Worm (Caenorhabditis elegans): Measurements from ENCODE around the gene K11D12.12.

The K11D12.12 gene

DNA sequence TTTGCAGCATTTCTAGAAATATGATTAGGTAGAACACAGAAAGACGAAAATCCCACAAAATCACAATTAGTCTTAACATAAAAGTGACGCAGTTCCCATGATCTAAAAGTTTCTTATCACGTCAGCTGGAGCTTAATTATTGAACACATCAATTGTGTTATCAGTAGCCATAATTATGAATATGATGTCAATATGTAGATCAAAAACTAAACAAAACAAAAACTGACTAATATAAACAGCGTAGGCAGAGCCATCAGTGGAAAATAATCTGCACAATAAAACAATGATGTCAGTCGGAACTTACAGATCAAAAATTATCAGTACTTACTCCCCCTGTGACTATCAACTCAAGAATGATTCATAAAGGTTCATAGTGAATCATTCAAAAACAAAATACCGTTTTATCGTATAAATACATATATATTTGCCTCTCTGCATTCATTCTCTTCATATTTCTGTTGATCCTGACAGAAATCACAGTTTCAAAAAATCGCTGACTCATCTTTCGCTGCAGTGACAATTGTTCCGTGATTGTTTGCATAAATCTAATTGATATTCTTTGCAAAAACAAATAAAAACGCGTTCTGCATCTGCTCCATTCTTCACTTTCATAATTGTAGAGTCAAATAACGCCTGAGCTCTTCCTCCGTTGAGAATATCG lies 39.7 kb upstream of the K11D12.12 start, which contains the start of gene srr-6 (continued):
- TF ChIP-seq hif-1 (tag; optimal IDR thresholded peaks at IDR 0.05) = peak in 1 of 2 experiments; percentile 15
- TF ChIP-seq madf-9 (GFP tag; conservative IDR thresholded peaks at IDR 0.05) = no peak
- TF ChIP-seq nhr-11 (tag; optimal IDR thresholded peaks at IDR 0.05) = no peak
- no peak for TF ChIP-seq dmd-9 (GFP tag; IDR thresholded peaks at IDR 0.05)
- peak in 1 of 2 experiments; percentile 42 for TF ChIP-seq mdl-1 (tag; optimal IDR thresholded peaks at IDR 0.05)

DNA sequence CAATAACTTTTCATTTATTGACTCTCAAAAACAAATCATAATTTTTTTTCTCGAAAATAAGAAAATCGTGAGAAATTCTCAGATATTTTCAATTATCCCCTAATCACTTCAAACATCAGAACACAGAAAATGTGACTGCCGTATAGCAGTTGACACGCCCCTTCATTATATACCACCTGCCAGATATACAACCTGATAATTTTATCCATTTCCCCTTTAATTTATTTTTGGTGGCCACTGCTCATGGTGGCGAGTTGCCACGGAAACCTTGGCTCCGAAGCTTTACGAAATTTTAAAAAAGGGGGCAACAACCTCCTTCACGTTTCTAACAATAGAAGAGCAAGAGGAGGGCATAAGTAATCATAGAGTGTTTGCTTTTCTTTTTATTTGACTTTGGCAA lies 35.3 kb upstream of the K11D12.12 start:
- TF ChIP-seq aha-1 (tag) (peak; percentile 58), tra-1 (GFP tag; IDR thresholded peaks at IDR 0.05) (no peak), unc-39 (tag; optimal IDR thresholded peaks at IDR 0.05) (no peak), unc-62 (GFP tag; optimal IDR thresholded peaks at IDR 0.05 in 1 of 2) (peak in 1 of 2 experiments; percentile 33), unc-62 (tag; optimal IDR thresholded peaks at IDR 0.05) (no peak), nhr-11 (tag; optimal IDR thresholded peaks at IDR 0.05) (peak; percentile 43), Y48G9A.11 (GFP tag; IDR thresholded peaks at IDR 0.05) (no peak)

DNA sequence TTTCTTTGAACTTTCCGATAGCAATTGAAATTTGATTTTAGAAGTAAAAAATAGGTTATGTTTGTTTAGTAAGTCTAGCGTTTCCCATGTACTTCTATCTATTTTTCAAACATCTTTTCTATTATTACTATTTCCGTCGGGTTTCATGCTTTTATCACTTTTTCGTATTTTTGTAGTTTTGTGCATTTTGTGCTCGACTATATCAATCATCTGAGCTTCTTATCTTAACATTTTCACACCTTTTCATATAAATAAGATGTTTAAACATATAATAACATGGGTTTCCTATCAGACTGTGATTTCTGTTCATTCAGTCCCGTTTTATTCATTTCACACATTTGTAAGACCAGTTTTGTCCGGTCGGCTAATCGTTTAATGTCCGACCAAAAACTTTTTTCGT lies 34.0 kb upstream of the K11D12.12 start:
- TF ChIP-seq dmd-6 (GFP tag; IDR thresholded peaks at IDR 0.05) = peak; percentile 62
- TF ChIP-seq php-3 (GFP tag; IDR thresholded peaks at IDR 0.05) = peak; percentile 91
- peak; percentile 73 for TF ChIP-seq nhr-102 (tag; optimal IDR thresholded peaks at IDR 0.05)
- no peak for TF ChIP-seq lir-3 (tag; optimal IDR thresholded peaks at IDR 0.05)
- no peak for TF ChIP-seq saeg-2 (GFP tag; IDR thresholded peaks at IDR 0.05)
- no peak for TF ChIP-seq zfp-2 (tag; optimal IDR thresholded peaks at IDR 0.05)
- no peak for TF ChIP-seq daf-16 (GFP tag; optimal IDR thresholded peaks at IDR 0.05)
- peak; percentile 73 for TF ChIP-seq daf-16 (tag; optimal IDR thresholded peaks at IDR 0.05)
- TF ChIP-seq lin-1 (GFP tag; IDR thresholded peaks at IDR 0.05) = peak; percentile 44; the same call in 1 of the 2 replicates
- TF ChIP-seq mdl-1 (tag; optimal IDR thresholded peaks at IDR 0.05) = no peak
- TF ChIP-seq unc-62 (GFP tag; optimal IDR thresholded peaks at IDR 0.05 in 1 of 2) = peak in 1 of 2 experiments; percentile 77
- TF ChIP-seq unc-62 (tag; optimal IDR thresholded peaks at IDR 0.05) = no peak
- no peak for TF ChIP-seq fos-1 (tag; optimal IDR thresholded peaks at IDR 0.05)
- TF ChIP-seq pqm-1 (tag; optimal IDR thresholded peaks at IDR 0.05) = peak; percentile 33
- TF ChIP-seq lin-13 (GFP tag; optimal IDR thresholded peaks at IDR 0.05) = no peak
- peak; percentile 76 for TF ChIP-seq dve-1 (tag; optimal IDR thresholded peaks at IDR 0.05; ENCODE audit: insufficient read depth)
- peak; percentile 96 for TF ChIP-seq nhr-28 (tag; optimal IDR thresholded peaks at IDR 0.05)
- peak; percentile 62 for TF ChIP-seq hlh-11 (tag; optimal IDR thresholded peaks at IDR 0.05)

DNA sequence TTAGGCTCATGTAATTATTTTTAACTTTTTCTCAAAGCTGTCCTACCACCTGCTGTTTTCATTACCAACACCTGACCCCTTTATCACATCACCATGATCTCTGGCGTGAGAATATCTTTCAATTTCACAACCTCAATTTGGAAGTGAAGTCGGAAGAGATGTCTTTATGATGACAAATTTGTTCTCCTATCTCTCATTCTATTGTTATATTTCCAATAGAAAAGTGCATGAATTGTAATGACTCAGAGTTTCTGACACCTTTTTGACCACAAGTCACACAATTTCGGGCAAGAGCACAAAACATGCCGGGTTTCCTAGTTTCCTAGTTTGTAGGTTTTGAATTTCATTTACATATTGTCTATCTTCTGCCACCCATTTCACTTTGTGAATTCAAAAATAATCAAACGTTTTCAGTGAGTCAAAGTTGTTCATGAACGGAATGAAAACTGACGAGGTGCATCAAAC lies 33.2 kb upstream of the K11D12.12 start, which contains the start of gene srr-4:
srr-4 (plus strand) TSS at position 415 of the 465 bp plus-strand sequence.
- TF ChIP-seq dmd-8 (GFP tag; IDR thresholded peaks at IDR 0.05) = no peak
- TF ChIP-seq Y48G9A.11 (GFP tag; IDR thresholded peaks at IDR 0.05) = no peak
- no peak for TF ChIP-seq rbr-2 (tag; optimal IDR thresholded peaks at IDR 0.05)
- no peak for TF ChIP-seq aly-2 (tag; optimal IDR thresholded peaks at IDR 0.05)
- no peak for TF ChIP-seq daf-19 (GFP tag; conservative IDR thresholded peaks at IDR 0.05)
- no peak for TF ChIP-seq vab-7 (GFP tag; IDR thresholded peaks at IDR 0.05)
- no peak for TF ChIP-seq spr-3 (GFP tag; optimal IDR thresholded peaks at IDR 0.05)
- no peak for TF ChIP-seq attf-4 (tag; optimal IDR thresholded peaks at IDR 0.05)
- no peak for TF ChIP-seq dpl-1 (GFP tag; optimal IDR thresholded peaks at IDR 0.05)
- no peak for TF ChIP-seq ces-1 (GFP tag; optimal IDR thresholded peaks at IDR 0.05)
- TF ChIP-seq hif-1 (tag; optimal IDR thresholded peaks at IDR 0.05) = no peak
- peak; percentile 61 for TF ChIP-seq nhr-28 (tag; optimal IDR thresholded peaks at IDR 0.05)
- no peak for TF ChIP-seq skn-1 (tag; optimal IDR thresholded peaks at IDR 0.05)
- no peak for TF ChIP-seq jun-1 (tag; optimal IDR thresholded peaks at IDR 0.05)
- TF ChIP-seq ctbp-1 (GFP tag; IDR thresholded peaks at IDR 0.05) = no peak
- no peak for TF ChIP-seq D1046.2 (GFP tag; IDR thresholded peaks at IDR 0.05)
- TF ChIP-seq madf-5 (GFP tag; IDR thresholded peaks at IDR 0.05) = no peak
- TF ChIP-seq dmd-6 (GFP tag; IDR thresholded peaks at IDR 0.05) = peak; percentile 46; the same call in 1 of the 2 replicates
- no peak for TF ChIP-seq unc-130 (GFP tag; optimal IDR thresholded peaks at IDR 0.05)
- TF ChIP-seq unc-62 (GFP tag; optimal IDR thresholded peaks at IDR 0.05 in 1 of 2) = peak in 1 of 2 experiments; percentile 97
- no peak for TF ChIP-seq unc-62 (tag; optimal IDR thresholded peaks at IDR 0.05)
- TF ChIP-seq lin-1 (GFP tag; IDR thresholded peaks at IDR 0.05) = no peak
